ENCODE assay signal across 5 fruit fly cellular contexts in genomic region chr2L:8361204-8361952, dm6.
TF ChIP-seq lines count a peak whose summit lies in the region.

No protein-coding gene starts in this region.

- no peak for TF ChIP-seq CTCF in whole organism, embryonic (GFP tag; optimal IDR thresholded peaks at IDR 0.05; lab: Kevin White, UChicago)

TF ChIP-seq in whole organism, adult, 20 proteins besides CTCF, POLR2A, EP300 and RAD21 (continues in another document):
- TF ChIP-seq Hr96 (GFP tag; optimal IDR thresholded peaks at IDR 0.05; lab: Kevin White, UChicago) (peak; percentile 3), bab1 (GFP tag; optimal IDR thresholded peaks at IDR 0.05; lab: Kevin White, UChicago) (peak; percentile 87), CG11617 (GFP tag; optimal IDR thresholded peaks at IDR 0.05; lab: Kevin White, UChicago) (peak; percentile 68), kay (GFP tag; lab: Kevin White, UChicago; ENCODE audit: borderline replicate concordance) (no peak), CG7101 (tag; optimal IDR thresholded peaks at IDR 0.05; lab: Kevin White, UChicago) (peak; percentile 64), tj (GFP tag; optimal IDR thresholded peaks at IDR 0.05; lab: Kevin White, UChicago) (peak; percentile 34), CG12768 (GFP tag; optimal IDR thresholded peaks at IDR 0.05; lab: Kevin White, UChicago) (peak; percentile 12), CG5204 (GFP tag; optimal IDR thresholded peaks at IDR 0.05; lab: Kevin White, UChicago) (peak; percentile 49), cnc (optimal IDR thresholded peaks at IDR 0.05; lab: Kevin White, UChicago) (no peak), CG1620 (GFP tag; optimal IDR thresholded peaks at IDR 0.05; lab: Kevin White, UChicago) (no peak), CG33017 (tag; optimal IDR thresholded peaks at IDR 0.05; lab: Kevin White, UChicago) (peak; percentile 34), Clk (GFP tag; optimal IDR thresholded peaks at IDR 0.05; lab: Kevin White, UChicago) (no peak), Mnt (GFP tag; optimal IDR thresholded peaks at IDR 0.05; lab: Kevin White, UChicago) (peak; percentile 67), CG14711 (tag; optimal IDR thresholded peaks at IDR 0.05; lab: Kevin White, UChicago) (peak; percentile 9), toe (GFP tag; optimal IDR thresholded peaks at IDR 0.05; lab: Kevin White, UChicago) (peak; percentile 40), ovo (GFP tag; optimal IDR thresholded peaks at IDR 0.05; lab: Kevin White, UChicago) (peak; percentile 9), CG7045 (GFP tag; optimal IDR thresholded peaks at IDR 0.05; lab: Kevin White, UChicago) (peak; percentile 21), Crg-1 (GFP tag; optimal IDR thresholded peaks at IDR 0.05; lab: Kevin White, UChicago) (peak; percentile 54)

TF ChIP-seq in whole organism, embryonic, 481 proteins besides CTCF, POLR2A, EP300 and RAD21 (continues in another document):
- TF ChIP-seq hb (GFP tag; IDR thresholded peaks at IDR 0.05; lab: Robert Waterston, UW; ENCODE audit: partially characterized antibody) (no peak), CHES-1-like (GFP tag; optimal IDR thresholded peaks at IDR 0.05; lab: Kevin White, UChicago) (peak; percentile 10), Hmr (GFP tag; optimal IDR thresholded peaks at IDR 0.05; lab: Kevin White, UChicago) (peak; percentile 43), CG9727 (GFP tag; optimal IDR thresholded peaks at IDR 0.05; lab: Kevin White, UChicago) (peak; percentile 45), CG10431 (GFP tag; optimal IDR thresholded peaks at IDR 0.05; lab: Kevin White, UChicago) (no peak), CG16815 (GFP tag; optimal IDR thresholded peaks at IDR 0.05; lab: Kevin White, UChicago) (peak; percentile 20), trh (GFP tag; optimal IDR thresholded peaks at IDR 0.05; lab: Kevin White, UChicago) (no peak), CG14860 (GFP tag; IDR thresholded peaks at IDR 0.05; lab: Robert Waterston, UW; ENCODE audit: partially characterized antibody) (no peak), CG34224 (GFP tag; IDR thresholded peaks at IDR 0.05; lab: Robert Waterston, UW; ENCODE audit: partially characterized antibody) (no peak), Hmx (GFP tag; optimal IDR thresholded peaks at IDR 0.05; lab: Kevin White, UChicago) (peak; percentile 19), CG4424 (GFP tag; optimal IDR thresholded peaks at IDR 0.05; lab: Kevin White, UChicago) (peak; percentile 14), vvl (GFP tag; IDR thresholded peaks at IDR 0.05; lab: Robert Waterston, UW) (no peak), dmrt99B (tag; optimal IDR thresholded peaks at IDR 0.05; lab: Kevin White, UChicago) (peak; percentile 55), CG13424 (tag; optimal IDR thresholded peaks at IDR 0.05; lab: Kevin White, UChicago) (peak; percentile 16), CG31365 (tag; optimal IDR thresholded peaks at IDR 0.05; lab: Kevin White, UChicago) (no peak), CG31224 (GFP tag; IDR thresholded peaks at IDR 0.05; lab: Robert Waterston, UW) (peak; percentile 46; the same call in 1 of the 2 replicates), CG7987 (GFP tag; optimal IDR thresholded peaks at IDR 0.05; lab: Kevin White, UChicago) (peak; percentile 2), HHEX (GFP tag; optimal IDR thresholded peaks at IDR 0.05; lab: Kevin White, UChicago) (no peak)

TF ChIP-seq in whole organism, prepupa, 60 proteins besides CTCF, POLR2A, EP300 and RAD21 (continues in another document):
- TF ChIP-seq Hr39 (GFP tag; optimal IDR thresholded peaks at IDR 0.05; lab: Kevin White, UChicago) (peak; percentile 68), Hr4 (GFP tag; optimal IDR thresholded peaks at IDR 0.05; lab: Kevin White, UChicago) (peak; percentile 80), svp (GFP tag; lab: Kevin White, UChicago) (peak; percentile 85), CG31627 (GFP tag; optimal IDR thresholded peaks at IDR 0.05; lab: Kevin White, UChicago) (peak; percentile 69), cyc (GFP tag; optimal IDR thresholded peaks at IDR 0.05; lab: Kevin White, UChicago) (peak; percentile 49), CG11762 (GFP tag; optimal IDR thresholded peaks at IDR 0.05; lab: Kevin White, UChicago; ENCODE audit: insufficient read depth) (no peak), CG32006 (GFP tag; optimal IDR thresholded peaks at IDR 0.05; lab: Kevin White, UChicago) (peak; percentile 73), Met (GFP tag; optimal IDR thresholded peaks at IDR 0.05; lab: Kevin White, UChicago) (peak; percentile 77), eg (GFP tag; IDR thresholded peaks at IDR 0.05; lab: Robert Waterston, UW) (peak; percentile 43; the same call in 2 of the 3 replicates), Eip75B (GFP tag; optimal IDR thresholded peaks at IDR 0.05; lab: Kevin White, UChicago) (peak; percentile 62), Gug (GFP tag; IDR thresholded peaks at IDR 0.05; lab: Robert Waterston, UW) (0 out of 2 replicates have a peak, but pooled peaks have one; percentile 25), Hr38 (GFP tag; optimal IDR thresholded peaks at IDR 0.05; lab: Kevin White, UChicago) (no peak), lz (GFP tag; optimal IDR thresholded peaks at IDR 0.05; lab: Kevin White, UChicago) (peak; percentile 46), CG6276 (GFP tag; optimal IDR thresholded peaks at IDR 0.05; lab: Kevin White, UChicago) (peak; percentile 52), pdm3 (GFP tag; optimal IDR thresholded peaks at IDR 0.05; lab: Kevin White, UChicago) (no peak), ss (GFP tag; optimal IDR thresholded peaks at IDR 0.05; lab: Kevin White, UChicago) (peak; percentile 30 to 62), CG7368 (GFP tag; optimal IDR thresholded peaks at IDR 0.05; lab: Kevin White, UChicago) (no peak), OdsH (GFP tag; optimal IDR thresholded peaks at IDR 0.05; lab: Kevin White, UChicago) (peak; percentile 69), CG3032 (tag; optimal IDR thresholded peaks at IDR 0.05; lab: Kevin White, UChicago) (peak; percentile 56)

TF ChIP-seq in whole organism, pupa, 21 proteins besides CTCF, POLR2A, EP300 and RAD21:
- TF ChIP-seq CG13204 (GFP tag; optimal IDR thresholded peaks at IDR 0.05; lab: Kevin White, UChicago) (no peak), CG34367 (tag; optimal IDR thresholded peaks at IDR 0.05; lab: Kevin White, UChicago) (peak; percentile 37), D1 (tag; optimal IDR thresholded peaks at IDR 0.05; lab: Kevin White, UChicago) (peak; percentile 7), Pif1A (GFP tag; optimal IDR thresholded peaks at IDR 0.05; lab: Kevin White, UChicago) (peak; percentile 46), CG9948 (tag; optimal IDR thresholded peaks at IDR 0.05; lab: Kevin White, UChicago) (peak; percentile 57), CG14655 (GFP tag; optimal IDR thresholded peaks at IDR 0.05; lab: Kevin White, UChicago) (peak; percentile 67), Snoo (tag; optimal IDR thresholded peaks at IDR 0.05; lab: Kevin White, UChicago) (peak; percentile 30), gl (tag; optimal IDR thresholded peaks at IDR 0.05; lab: Kevin White, UChicago) (no peak), Pif1B (GFP tag; optimal IDR thresholded peaks at IDR 0.05; lab: Kevin White, UChicago) (no peak), CG10348 (GFP tag; IDR thresholded peaks at IDR 0.05; lab: Robert Waterston, UW) (no peak), CG8159 (tag; optimal IDR thresholded peaks at IDR 0.05; lab: Kevin White, UChicago) (peak; percentile 56), CG12605 (GFP tag; IDR thresholded peaks at IDR 0.05; lab: Robert Waterston, UW) (no peak), CG8301 (tag; optimal IDR thresholded peaks at IDR 0.05; lab: Kevin White, UChicago) (peak; percentile 59), CG4496 (GFP tag; IDR thresholded peaks at IDR 0.05; lab: Robert Waterston, UW) (peak; percentile 40; the same call in 1 of the 3 replicates), CG15710 (tag; optimal IDR thresholded peaks at IDR 0.05; lab: Kevin White, UChicago) (peak; percentile 64), CG17806 (tag; optimal IDR thresholded peaks at IDR 0.05; lab: Kevin White, UChicago) (peak; percentile 38)
TF ChIP-seq in whole organism, pupa: peak in this region for 11.

TF ChIP-seq in whole organism, wandering third instar larva, 38 proteins besides CTCF, POLR2A, EP300 and RAD21 (continues in another document):
- no peak for TF ChIP-seq Rel (GFP tag; optimal IDR thresholded peaks at IDR 0.05; lab: Kevin White, UChicago)
- no peak for TF ChIP-seq Rel (tag; optimal IDR thresholded peaks at IDR 0.05; lab: Kevin White, UChicago)
- no peak for TF ChIP-seq CG32264 (GFP tag; optimal IDR thresholded peaks at IDR 0.05; lab: Kevin White, UChicago)
- TF ChIP-seq Sp1 (GFP tag; optimal IDR thresholded peaks at IDR 0.05; lab: Kevin White, UChicago), result peak; percentile 33
- TF ChIP-seq Dfd (GFP tag; optimal IDR thresholded peaks at IDR 0.05; lab: Kevin White, UChicago), result no peak
- TF ChIP-seq GATAd (GFP tag; optimal IDR thresholded peaks at IDR 0.05; lab: Kevin White, UChicago), result no peak
- no peak for TF ChIP-seq Myc (optimal IDR thresholded peaks at IDR 0.05; lab: Kevin White, UChicago)
- TF ChIP-seq Hnf4 (GFP tag; optimal IDR thresholded peaks at IDR 0.05; lab: Kevin White, UChicago), result peak; percentile 1
- TF ChIP-seq HLH106 (tag; optimal IDR thresholded peaks at IDR 0.05; lab: Kevin White, UChicago), result peak; percentile 59
- TF ChIP-seq OdsH (GFP tag; optimal IDR thresholded peaks at IDR 0.05; lab: Kevin White, UChicago), result peak; percentile 36
- no peak for TF ChIP-seq lola (GFP tag; optimal IDR thresholded peaks at IDR 0.05; lab: Kevin White, UChicago)
- TF ChIP-seq dmrt93B (GFP tag; optimal IDR thresholded peaks at IDR 0.05; lab: Kevin White, UChicago), result peak; percentile 28
- TF ChIP-seq Hr78 (GFP tag; optimal IDR thresholded peaks at IDR 0.05; lab: Kevin White, UChicago), result no peak
- peak; percentile 17 for TF ChIP-seq rgr (GFP tag; optimal IDR thresholded peaks at IDR 0.05; lab: Kevin White, UChicago)
- TF ChIP-seq sv (GFP tag; optimal IDR thresholded peaks at IDR 0.05; lab: Kevin White, UChicago), result no peak
- TF ChIP-seq dsf (GFP tag; optimal IDR thresholded peaks at IDR 0.05; lab: Kevin White, UChicago; ENCODE audit: borderline replicate concordance), result no peak
- no peak for TF ChIP-seq N (GFP tag; optimal IDR thresholded peaks at IDR 0.05; lab: Kevin White, UChicago)
- no peak for TF ChIP-seq Dif (GFP tag; optimal IDR thresholded peaks at IDR 0.05; lab: Kevin White, UChicago; ENCODE audit: partially characterized antibody)
- no peak for TF ChIP-seq brk (GFP tag; optimal IDR thresholded peaks at IDR 0.05; lab: Kevin White, UChicago)
- no peak for TF ChIP-seq tai (GFP tag; optimal IDR thresholded peaks at IDR 0.05; lab: Kevin White, UChicago)
- peak; percentile 59 for TF ChIP-seq psq (GFP tag; optimal IDR thresholded peaks at IDR 0.05; lab: Kevin White, UChicago)
- peak in 1 of 2 experiments; percentile 49 for TF ChIP-seq foxo (GFP tag; optimal IDR thresholded peaks at IDR 0.05; lab: Kevin White, UChicago)
- no peak for TF ChIP-seq pan (optimal IDR thresholded peaks at IDR 0.05; lab: Kevin White, UChicago)
- TF ChIP-seq usp (GFP tag; optimal IDR thresholded peaks at IDR 0.05; lab: Kevin White, UChicago), result no peak
- peak; percentile 7 for TF ChIP-seq CG9705 (GFP tag; optimal IDR thresholded peaks at IDR 0.05; lab: Kevin White, UChicago)
- no peak for TF ChIP-seq Vsx2 (GFP tag; optimal IDR thresholded peaks at IDR 0.05; lab: Kevin White, UChicago; ENCODE audit: partially characterized antibody)
- TF ChIP-seq dl (GFP tag; optimal IDR thresholded peaks at IDR 0.05; lab: Kevin White, UChicago; ENCODE audit: insufficient read depth in 1 of 2, partially characterized antibody in 2 of 2), result no peak
